Worm (Caenorhabditis elegans) whole organism, mixed stage, embryonic: ENCODE data around the gene sptf-2.

Experiments
- ceh-83 ChIP-seq: fragments of 200-800 bp; sonication (Bioruptor generic); optimal IDR thresholded peaks from 2 replicates; lab custom pipeline; 2018; ENCODE audit warnings: mild to moderate bottlenecking, missing genetic modification characterization, missing compliant biosample characterization
- ces-1 ChIP-seq: fragments of 150-350 bp; optimal IDR thresholded peaks from 2 replicates; lab custom pipeline; 2014; ENCODE audit warnings: missing biosample characterization, missing genetic modification reagents, missing genetic modification characterization
- elt-3 ChIP-seq: fragments of 150-350 bp; optimal IDR thresholded peaks from 2 replicates; lab custom pipeline; 2014; ENCODE audit warnings: missing biosample characterization, missing genetic modification characterization
- lsy-2 ChIP-seq: fragments of 150-350 bp; optimal IDR thresholded peaks from 2 replicates; lab custom pipeline; 2014; ENCODE audit warnings: missing biosample characterization, missing genetic modification characterization
- mls-2 ChIP-seq: sonication (generic microtip); optimal IDR thresholded peaks from 2 replicates; lab custom pipeline; 2016; ENCODE audit warnings: mild to moderate bottlenecking, missing genetic modification characterization, moderate library complexity, missing compliant biosample characterization
- nhr-28 ChIP-seq: fragments of 150-350 bp; optimal IDR thresholded peaks from 2 replicates; lab custom pipeline; 2014; ENCODE audit warnings: missing biosample characterization, missing genetic modification characterization
- nhr-76 ChIP-seq: sonication (generic microtip); optimal IDR thresholded peaks from 2 replicates; lab custom pipeline; 2017; ENCODE audit warnings: missing biosample characterization, missing genetic modification characterization
- unc-62 ChIP-seq: fragments of 150-350 bp; optimal IDR thresholded peaks from 2 replicates; lab custom pipeline; 2014; ENCODE audit warnings: missing biosample characterization, missing genetic modification reagents, missing genetic modification characterization
- zip-8 ChIP-seq: fragments of 150-350 bp; optimal IDR thresholded peaks from 2 replicates; lab custom pipeline; 2014; ENCODE audit warnings: missing biosample characterization, missing genetic modification characterization
- ztf-11 ChIP-seq: fragments of 150-350 bp; optimal IDR thresholded peaks from 2 replicates; lab custom pipeline; 2014; ENCODE audit warnings: missing biosample characterization, missing genetic modification characterization

DNA sequence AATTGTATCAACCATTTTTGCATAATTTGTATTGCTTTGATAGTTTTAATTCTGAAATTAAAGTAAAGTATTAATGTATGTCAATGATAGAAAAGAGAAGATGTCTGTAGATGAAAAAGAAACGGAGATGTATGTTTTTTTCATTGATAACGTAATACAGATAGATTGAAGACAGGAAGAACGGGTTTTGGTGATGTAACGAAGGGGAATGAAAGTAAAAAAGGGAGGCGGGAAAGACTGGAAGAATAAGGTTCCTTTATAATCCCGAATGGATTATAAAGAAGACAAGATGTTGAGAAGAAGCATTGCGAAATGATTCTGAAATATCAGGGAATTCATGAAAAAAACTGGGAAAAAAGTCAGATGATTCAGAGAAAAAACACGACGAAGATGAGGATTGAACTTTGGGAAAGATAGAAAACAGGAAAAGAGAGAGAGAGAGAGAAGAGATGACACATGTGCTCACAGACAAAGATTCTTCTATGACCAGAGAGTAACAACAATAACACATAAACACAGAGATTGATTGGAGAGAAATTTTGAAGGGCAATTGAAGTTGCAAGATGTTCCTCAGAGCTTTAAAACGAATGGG is 40.1 kb upstream of the sptf-2 start, which contains the start of gene F54C9.11:
- TF ChIP-seq unc-62 (GFP tag; lab: Kevin White, UChicago) (no peak), nhr-76 (tag; lab: Kevin White, UChicago) (no peak), nhr-28 (tag; lab: Kevin White, UChicago) (no peak), elt-3 (tag; lab: Kevin White, UChicago) (no peak), ztf-11 (no peak), ceh-83 (GFP tag; lab: Kevin White, UChicago) (no peak), ces-1 (GFP tag; lab: Kevin White, UChicago) (no peak), lsy-2 (tag; lab: Kevin White, UChicago) (no peak), mls-2 (no peak), zip-8 (tag; lab: Kevin White, UChicago) (no peak)
